Fruit fly (Drosophila melanogaster) whole organism, embryonic: Measurements from ENCODE around the gene Cyp4d1.

ENCODE experiments used
- Atf6 ChIP-seq: fragments of 200-800 bp; sonication (Bioruptor generic); IDR thresholded peaks from 2 replicates; pipeline ENCODE4 v1.3.6; 2022; ENCODE audit warnings: missing biosample characterization, missing genetic modification characterization
- CG11398 ChIP-seq: fragments of 200-800 bp; sonication (Bioruptor generic); optimal IDR thresholded peaks from 2 replicates; lab custom pipeline; 2016; ENCODE audit warnings: missing biosample characterization, missing genetic modification characterization
- CG11560 ChIP-seq: fragments of 200-800 bp; sonication (Bioruptor generic); IDR thresholded peaks from 3 replicates; pipeline ENCODE4 v1.3.6; 2022; ENCODE audit warnings: missing biosample characterization, missing genetic modification characterization
- CG11695 ChIP-seq: fragments of 200-800 bp; sonication (Bioruptor generic); IDR thresholded peaks from 3 replicates; pipeline ENCODE4 v1.3.6; 2022; ENCODE audit warnings: missing biosample characterization, missing genetic modification characterization
- CG11696 ChIP-seq: fragments of 200-800 bp; sonication (Bioruptor generic); IDR thresholded peaks from 2 replicates; pipeline ENCODE4 v1.3.6; 2022; ENCODE audit warnings: missing biosample characterization, missing genetic modification characterization
- CG12659 ChIP-seq: fragments of 200-800 bp; sonication (Bioruptor generic); optimal IDR thresholded peaks from 3 replicates; lab custom pipeline; 2017; ENCODE audit warnings: mild to moderate bottlenecking, missing biosample characterization, missing genetic modification reagents, missing genetic modification characterization
- CG14050 ChIP-seq: fragments of 200-800 bp; sonication (Bioruptor generic); IDR thresholded peaks from 3 replicates; pipeline ENCODE4 v1.3.6; 2022; ENCODE audit warnings: missing biosample characterization, missing genetic modification characterization
- CG14667 ChIP-seq: fragments of 200-800 bp; sonication (Bioruptor generic); IDR thresholded peaks from 2 replicates; pipeline ENCODE4 v1.3.6; 2022; ENCODE audit warnings: missing biosample characterization, missing genetic modification characterization
- CG14710 ChIP-seq: fragments of 200-800 bp; sonication (Bioruptor generic); optimal IDR thresholded peaks from 3 replicates; lab custom pipeline; 2019; ENCODE audit warnings: missing biosample characterization, mild to moderate bottlenecking, missing genetic modification characterization, moderate library complexity
- CG15479 ChIP-seq: fragments of 200-800 bp; sonication (Bioruptor generic); optimal IDR thresholded peaks from 3 replicates; lab custom pipeline; 2019; ENCODE audit warnings: missing biosample characterization, mild to moderate bottlenecking, missing genetic modification characterization, moderate library complexity
- CG15696 ChIP-seq: fragments of 200-800 bp; sonication (Bioruptor generic); optimal IDR thresholded peaks from 2 replicates; lab custom pipeline; 2019; ENCODE audit warnings: missing biosample characterization, mild to moderate bottlenecking, missing genetic modification characterization, moderate library complexity
- CG18011 ChIP-seq: fragments of 200-800 bp; sonication (Bioruptor generic); optimal IDR thresholded peaks from 2 replicates; lab custom pipeline; 2017; ENCODE audit warnings: missing biosample characterization, missing genetic modification characterization, mild to moderate bottlenecking, moderate library complexity, missing genotype
- CG2129 ChIP-seq: fragments of 200-800 bp; sonication (Bioruptor generic); IDR thresholded peaks from 2 replicates; pipeline ENCODE4 v1.3.6; 2022; ENCODE audit warnings: missing biosample characterization, missing genetic modification characterization; ENCODE audit not compliant: partially characterized antibody
- CG2202 ChIP-seq: fragments of 200-800 bp; sonication (Bioruptor generic); optimal IDR thresholded peaks from 2 replicates; lab custom pipeline; 2018; ENCODE audit warnings: missing biosample characterization, mild to moderate bottlenecking, missing genetic modification characterization
- CG30020 ChIP-seq: fragments of 200-800 bp; optimal IDR thresholded peaks from 2 replicates; lab custom pipeline; 2019; ENCODE audit warnings: missing biosample characterization, mild to moderate bottlenecking, missing genetic modification characterization, moderate library complexity
- CG30431 ChIP-seq: fragments of 200-800 bp; sonication (Bioruptor generic); optimal IDR thresholded peaks from 2 replicates; lab custom pipeline; 2017; ENCODE audit warnings: missing biosample characterization, missing genetic modification characterization
- CG32767 ChIP-seq: fragments of 200-800 bp; sonication (Bioruptor generic); IDR thresholded peaks from 2 replicates; pipeline ENCODE4 v1.3.6; 2022; ENCODE audit warnings: missing biosample characterization, missing genetic modification characterization
- CG3407 ChIP-seq: fragments of 200-800 bp; sonication (Bioruptor generic); optimal IDR thresholded peaks from 2 replicates; lab custom pipeline; 2018; ENCODE audit warnings: missing biosample characterization, mild to moderate bottlenecking, missing genetic modification characterization
- CG5953 ChIP-seq: fragments of 200-800 bp; sonication (Bioruptor generic); IDR thresholded peaks from 2 replicates; pipeline ENCODE4 v1.3.6; 2022; ENCODE audit warnings: missing biosample characterization, missing genetic modification characterization
- CG9609 ChIP-seq: fragments of 200-800 bp; sonication (Bioruptor generic); optimal IDR thresholded peaks from 3 replicates; lab custom pipeline; 2016; ENCODE audit warnings: missing biosample characterization, missing genetic modification characterization
- CG9727 ChIP-seq: fragments of 200-800 bp; sonication (Bioruptor generic); optimal IDR thresholded peaks from 3 replicates; lab custom pipeline; 2017; ENCODE audit warnings: missing biosample characterization, mild to moderate bottlenecking, missing genetic modification characterization
- CG9817 ChIP-seq: fragments of 200-800 bp; sonication (Bioruptor generic); optimal IDR thresholded peaks from 2 replicates; lab custom pipeline; 2018; ENCODE audit warnings: missing biosample characterization, mild to moderate bottlenecking, missing genetic modification characterization, moderate library complexity
- CoRest ChIP-seq: fragments of 200-800 bp; sonication (Bioruptor generic); optimal IDR thresholded peaks from 3 replicates; lab custom pipeline; 2018; ENCODE audit warnings: missing biosample characterization, mild to moderate bottlenecking, missing genetic modification characterization, moderate library complexity
- Dek ChIP-seq: fragments of 200-800 bp; sonication (Bioruptor generic); optimal IDR thresholded peaks from 3 replicates; lab custom pipeline; 2019; ENCODE audit warnings: missing biosample characterization, mild to moderate bottlenecking, missing genetic modification characterization, moderate library complexity
- Dip2 ChIP-seq: fragments of 200-800 bp; sonication (Bioruptor generic); IDR thresholded peaks from 2 replicates; pipeline ENCODE4 v1.3.6; 2022; ENCODE audit warnings: missing biosample characterization, missing genetic modification characterization
- Fer2 ChIP-seq: fragments of 200-800 bp; sonication (Bioruptor generic); optimal IDR thresholded peaks from 2 replicates; lab custom pipeline; 2018; ENCODE audit warnings: missing biosample characterization, mild to moderate bottlenecking, missing genetic modification characterization, moderate library complexity
- NfI ChIP-seq: fragments of 200-800 bp; sonication (Bioruptor generic); optimal IDR thresholded peaks from 3 replicates; lab custom pipeline; 2018; ENCODE audit warnings: missing biosample characterization, mild to moderate bottlenecking, missing genetic modification characterization, moderate library complexity
- Sin3A ChIP-seq: fragments of >200 bp; optimal IDR thresholded peaks from 2 replicates; lab custom pipeline; 2018
- ato ChIP-seq: fragments of 200-800 bp; sonication (Bioruptor generic); IDR thresholded peaks from 2 replicates; pipeline ENCODE4 v1.3.6; 2022; ENCODE audit warnings: missing biosample characterization, missing genetic modification characterization; ENCODE audit not compliant: partially characterized antibody
- bcd ChIP-seq: fragments of 200-800 bp; sonication (Bioruptor generic); optimal IDR thresholded peaks from 2 replicates; lab custom pipeline; 2017; ENCODE audit warnings: missing biosample characterization, mild to moderate bottlenecking, missing genetic modification characterization
- br ChIP-seq: fragments of >200 bp; optimal IDR thresholded peaks from 2 replicates; lab custom pipeline; 2017
- cas ChIP-seq: fragments of 200-800 bp; sonication (Bioruptor generic); IDR thresholded peaks from 2 replicates; pipeline ENCODE4 v1.3.6; 2022; ENCODE audit warnings: missing biosample characterization, missing genetic modification characterization
- danr ChIP-seq: fragments of 200-800 bp; sonication (Bioruptor generic); IDR thresholded peaks from 2 replicates; pipeline ENCODE4 v1.3.6; 2022; ENCODE audit warnings: missing biosample characterization, missing genetic modification characterization
- dmrt11E ChIP-seq: fragments of 200-800 bp; sonication (Bioruptor generic); optimal IDR thresholded peaks from 3 replicates; lab custom pipeline; 2018; ENCODE audit warnings: missing biosample characterization, mild to moderate bottlenecking, missing genetic modification characterization, moderate library complexity
- emc ChIP-seq: fragments of 200-800 bp; sonication (Bioruptor generic); optimal IDR thresholded peaks from 2 replicates; lab custom pipeline; 2016; ENCODE audit warnings: missing biosample characterization, missing genetic modification characterization
- fd96Cb ChIP-seq: fragments of 200-800 bp; sonication (Bioruptor generic); optimal IDR thresholded peaks from 2 replicates; lab custom pipeline; 2018; ENCODE audit warnings: missing biosample characterization, mild to moderate bottlenecking, missing genetic modification characterization, moderate library complexity
- fru ChIP-seq: fragments of >200 bp; optimal IDR thresholded peaks from 2 replicates; lab custom pipeline; 2017
- gem ChIP-seq: fragments of 200-800 bp; sonication (Bioruptor generic); optimal IDR thresholded peaks from 2 replicates; lab custom pipeline; 2019; ENCODE audit warnings: missing biosample characterization, mild to moderate bottlenecking, missing genetic modification characterization, moderate library complexity
- gfzf ChIP-seq: fragments of 200-800 bp; sonication (Bioruptor generic); optimal IDR thresholded peaks from 2 replicates; lab custom pipeline; 2016; ENCODE audit warnings: missing biosample characterization, mild to moderate bottlenecking, missing genetic modification characterization, moderate library complexity
- jigr1 ChIP-seq: fragments of 200-800 bp; sonication (Bioruptor generic); IDR thresholded peaks from 3 replicates; pipeline ENCODE4 v1.3.6; 2022; ENCODE audit warnings: missing biosample characterization, missing genetic modification characterization
- luna ChIP-seq: fragments of 200-800 bp; sonication (Bioruptor generic); optimal IDR thresholded peaks from 2 replicates; lab custom pipeline; 2016; ENCODE audit warnings: missing biosample characterization, missing genetic modification characterization
- mirr ChIP-seq: fragments of 200-800 bp; sonication (Bioruptor generic); optimal IDR thresholded peaks from 3 replicates; lab custom pipeline; 2018; ENCODE audit warnings: missing biosample characterization, mild to moderate bottlenecking, missing genetic modification characterization
- nerfin-1 ChIP-seq: fragments of 200-800 bp; sonication (Bioruptor generic); optimal IDR thresholded peaks from 3 replicates; lab custom pipeline; 2019; ENCODE audit warnings: missing biosample characterization, mild to moderate bottlenecking, missing genetic modification characterization, moderate library complexity
- nom ChIP-seq: fragments of 200-800 bp; sonication (Bioruptor generic); optimal IDR thresholded peaks from 2 replicates; lab custom pipeline; 2017; ENCODE audit warnings: missing biosample characterization, missing genetic modification characterization, mild to moderate bottlenecking, moderate library complexity, missing genetic modification reagents
- otp ChIP-seq: fragments of 200-800 bp; sonication (Bioruptor generic); IDR thresholded peaks from 3 replicates; pipeline ENCODE4, ENCODE4 v1.3.6; 2022; ENCODE audit warnings: missing biosample characterization, missing genetic modification characterization
- peb ChIP-seq: fragments of 200-800 bp; sonication (Bioruptor generic); IDR thresholded peaks from 2 replicates; pipeline ENCODE4 v1.3.6; 2022; ENCODE audit warnings: missing biosample characterization, missing genetic modification characterization
- repo ChIP-seq: fragments of 200-800 bp; sonication (Bioruptor generic); optimal IDR thresholded peaks from 2 replicates; lab custom pipeline; 2016; ENCODE audit warnings: missing biosample characterization, missing genetic modification characterization
- salm ChIP-seq: fragments of 200-800 bp; sonication (Bioruptor generic); optimal IDR thresholded peaks from 2 replicates; lab custom pipeline; 2018; ENCODE audit warnings: missing biosample characterization, mild to moderate bottlenecking, missing genetic modification characterization
- trem ChIP-seq: fragments of 200-800 bp; optimal IDR thresholded peaks from 3 replicates; lab custom pipeline; 2019; ENCODE audit warnings: missing biosample characterization, mild to moderate bottlenecking, missing genetic modification characterization, moderate library complexity
- wdn ChIP-seq: fragments of 200-800 bp; sonication (Bioruptor generic); IDR thresholded peaks from 2 replicates; pipeline ENCODE4 v1.3.6; 2022; ENCODE audit warnings: missing biosample characterization, missing genetic modification characterization
- z ChIP-seq: fragments of 200-800 bp; sonication (Bioruptor generic); IDR thresholded peaks from 3 replicates; pipeline ENCODE4 v1.3.6; 2022; ENCODE audit warnings: missing biosample characterization, missing genetic modification characterization

The Cyp4d1 gene

dm6 chrX:2136831-2137452 lies 25.0 kb downstream of the Cyp4d1 start (continued):
- peak; percentile 100 for TF ChIP-seq nerfin-1 (tag; lab: Kevin White, UChicago)
- TF ChIP-seq z (GFP tag; lab: Robert Waterston, UW): peak; percentile 91
- TF ChIP-seq CG30431: peak; percentile 100
- TF ChIP-seq otp (GFP tag; lab: Robert Waterston, UW): peak; percentile 100
- TF ChIP-seq nom (GFP tag; lab: Kevin White, UChicago): peak; percentile 98
- TF ChIP-seq fru: no peak
- peak; percentile 100 for TF ChIP-seq Fer2
- peak; percentile 100 for TF ChIP-seq CG32767 (GFP tag; lab: Robert Waterston, UW)
- TF ChIP-seq mirr (GFP tag; lab: Kevin White, UChicago): peak; percentile 100
- TF ChIP-seq CG30020 (tag; lab: Kevin White, UChicago): peak; percentile 91
- peak; percentile 99 for TF ChIP-seq CG11696
- TF ChIP-seq fd96Cb: peak; percentile 100
- peak; percentile 100 for TF ChIP-seq CG15696
- TF ChIP-seq CG3407 (GFP tag; lab: Kevin White, UChicago): peak; percentile 99
- no peak for TF ChIP-seq br (lab: Kevin White, UChicago)
- peak; percentile 100 for TF ChIP-seq CG5953 (GFP tag; lab: Robert Waterston, UW)
- TF ChIP-seq CG2129 (GFP tag; lab: Robert Waterston, UW): no peak
- TF ChIP-seq CoRest: peak; percentile 100
- peak; percentile 28; the same call in 1 of the 2 replicates for TF ChIP-seq ato (GFP tag; lab: Robert Waterston, UW)
- peak; percentile 96 for TF ChIP-seq CG11560
- peak; percentile 100 for TF ChIP-seq gem (tag; lab: Kevin White, UChicago)
- peak; percentile 100 for TF ChIP-seq cas (GFP tag; lab: Robert Waterston, UW)
- TF ChIP-seq CG15479 (GFP tag; lab: Kevin White, UChicago): peak; percentile 79
- peak; percentile 100 for TF ChIP-seq CG11695
- peak; percentile 85 for TF ChIP-seq Dip2 (GFP tag; lab: Robert Waterston, UW)
- TF ChIP-seq CG12659 (GFP tag; lab: Kevin White, UChicago): peak; percentile 100
- peak; percentile 100 for TF ChIP-seq CG14667 (GFP tag; lab: Robert Waterston, UW)
- TF ChIP-seq CG9727 (GFP tag; lab: Kevin White, UChicago): peak; percentile 100
- TF ChIP-seq bcd: peak; percentile 100
- TF ChIP-seq wdn (GFP tag; lab: Robert Waterston, UW): peak; percentile 100
- TF ChIP-seq CG14710 (tag; lab: Kevin White, UChicago): peak; percentile 99
- TF ChIP-seq NfI: peak; percentile 100
- peak; percentile 100 for TF ChIP-seq emc (GFP tag; lab: Kevin White, UChicago)
- TF ChIP-seq CG18011 (GFP tag; lab: Kevin White, UChicago): peak; percentile 92
- peak; percentile 100 for TF ChIP-seq peb (GFP tag; lab: Robert Waterston, UW)
- TF ChIP-seq Sin3A (lab: Kevin White, UChicago): no peak
- TF ChIP-seq danr (GFP tag; lab: Robert Waterston, UW): peak; percentile 100
- peak; percentile 100 for TF ChIP-seq dmrt11E (tag; lab: Kevin White, UChicago)
- peak; percentile 99 for TF ChIP-seq luna (GFP tag; lab: Kevin White, UChicago)
- TF ChIP-seq salm (tag; lab: Kevin White, UChicago): peak; percentile 99
- TF ChIP-seq gfzf (GFP tag; lab: Kevin White, UChicago): peak; percentile 52
- TF ChIP-seq CG14050 (GFP tag; lab: Robert Waterston, UW): peak; percentile 100
- peak; percentile 100 for TF ChIP-seq repo (GFP tag; lab: Kevin White, UChicago)
- peak; percentile 100 for TF ChIP-seq CG9817
- peak; percentile 100 for TF ChIP-seq CG9609 (GFP tag; lab: Kevin White, UChicago)
- TF ChIP-seq Atf6 (GFP tag; lab: Robert Waterston, UW): peak; percentile 100
- peak; percentile 98 for TF ChIP-seq trem (tag; lab: Kevin White, UChicago)
- peak; percentile 100 for TF ChIP-seq jigr1 (GFP tag; lab: Robert Waterston, UW)
- peak; percentile 100 for TF ChIP-seq CG11398 (GFP tag; lab: Kevin White, UChicago)
- TF ChIP-seq CG2202: peak; percentile 100
- TF ChIP-seq Dek: peak; percentile 100
